Fruit fly (Drosophila melanogaster): ENCODE data around the gene swm.

Gene swm

dm6 chr2L:19519611-19520010 is 26.6 kb downstream of the swm start (continued):
- TF ChIP-seq chinmo (GFP tag; IDR thresholded peaks at IDR 0.05; ENCODE audit: partially characterized antibody) (peak; percentile 44; the same call in 1 of the 4 replicates), onecut (GFP tag; IDR thresholded peaks at IDR 0.05) (peak; percentile 19; the same call in 1 of the 2 replicates), CG33557 (GFP tag; optimal IDR thresholded peaks at IDR 0.05) (no peak), abd-A (tag; optimal IDR thresholded peaks at IDR 0.05) (peak; percentile 46), bigmax (GFP tag; optimal IDR thresholded peaks at IDR 0.05) (no peak), gce (GFP tag; IDR thresholded peaks at IDR 0.05) (no peak), Nf-YC (tag; optimal IDR thresholded peaks at IDR 0.05) (peak; percentile 13), Hmx (GFP tag; optimal IDR thresholded peaks at IDR 0.05) (no peak), CG4404 (GFP tag; IDR thresholded peaks at IDR 0.05) (0 out of 2 replicates have a peak, but pooled peaks have one; percentile 15), CG32767 (GFP tag; IDR thresholded peaks at IDR 0.05) (peak; percentile 35; the same call in 1 of the 2 replicates), CG2202 (tag; optimal IDR thresholded peaks at IDR 0.05) (no peak)

- no peak for TF ChIP-seq CG8388 (GFP tag; optimal IDR thresholded peaks at IDR 0.05)
- TF ChIP-seq Ets65A (GFP tag) = peak; percentile 37
- peak; percentile 63 for TF ChIP-seq lbe (GFP tag; optimal IDR thresholded peaks at IDR 0.05)
- TF ChIP-seq CG30403 (GFP tag; optimal IDR thresholded peaks at IDR 0.05) = peak; percentile 4
- TF ChIP-seq exex (tag; optimal IDR thresholded peaks at IDR 0.05) = peak; percentile 39
- TF ChIP-seq jigr1 (GFP tag; IDR thresholded peaks at IDR 0.05) = no peak
- TF ChIP-seq Myb (GFP tag; optimal IDR thresholded peaks at IDR 0.05) = peak; percentile 65
- peak; percentile 51 for TF ChIP-seq zen (tag; optimal IDR thresholded peaks at IDR 0.05)
- peak; percentile 10 for TF ChIP-seq Deaf1 (tag; optimal IDR thresholded peaks at IDR 0.05)
- TF ChIP-seq MBD-R2 (GFP tag; IDR thresholded peaks at IDR 0.05) = peak; percentile 82
- peak; percentile 15 for TF ChIP-seq CG17186 (GFP tag; optimal IDR thresholded peaks at IDR 0.05)
- peak; percentile 70 for TF ChIP-seq CG9797 (GFP tag; optimal IDR thresholded peaks at IDR 0.05)
- TF ChIP-seq crp (GFP tag; optimal IDR thresholded peaks at IDR 0.05) = peak; percentile 82 to 94
- TF ChIP-seq ash1 (GFP tag; optimal IDR thresholded peaks at IDR 0.05) = no peak
- peak; percentile 35 for TF ChIP-seq YL-1 (GFP tag; optimal IDR thresholded peaks at IDR 0.05)
- peak; percentile 93 for TF ChIP-seq stwl (tag; optimal IDR thresholded peaks at IDR 0.05)
- TF ChIP-seq Dp (GFP tag; optimal IDR thresholded peaks at IDR 0.05) = peak; percentile 55
- TF ChIP-seq chinmo (GFP tag; IDR thresholded peaks at IDR 0.05; ENCODE audit: partially characterized antibody) = 0 out of 4 replicates have a peak, but pooled peaks have one; percentile 43
- TF ChIP-seq CG12391 (tag; optimal IDR thresholded peaks at IDR 0.05) = peak; percentile 44
- TF ChIP-seq chn (GFP tag; optimal IDR thresholded peaks at IDR 0.05) = no peak
- TF ChIP-seq Lhr (GFP tag; optimal IDR thresholded peaks at IDR 0.05) = peak; percentile 70
- TF ChIP-seq amos (GFP tag; IDR thresholded peaks at IDR 0.05; ENCODE audit: partially characterized antibody) = peak; percentile 70
- TF ChIP-seq Ets97D (GFP tag; optimal IDR thresholded peaks at IDR 0.05) = peak; percentile 54
- TF ChIP-seq tio (GFP tag; optimal IDR thresholded peaks at IDR 0.05) = no peak
- peak; percentile 41 for TF ChIP-seq CG3995 (GFP tag; optimal IDR thresholded peaks at IDR 0.05)
- peak; percentile 64 for TF ChIP-seq CG6791 (GFP tag; IDR thresholded peaks at IDR 0.05; ENCODE audit: partially characterized antibody)
- peak; percentile 81 for TF ChIP-seq Scr (GFP tag; IDR thresholded peaks at IDR 0.05; ENCODE audit: partially characterized antibody)
- TF ChIP-seq sob (GFP tag; IDR thresholded peaks at IDR 0.05) = 0 out of 2 replicates have a peak, but pooled peaks have one; percentile 29
- peak; percentile 61 for TF ChIP-seq hbn (GFP tag; IDR thresholded peaks at IDR 0.05; ENCODE audit: partially characterized antibody)
- peak; percentile 74 for TF ChIP-seq CG2116 (GFP tag; optimal IDR thresholded peaks at IDR 0.05)
- TF ChIP-seq gfzf (GFP tag; optimal IDR thresholded peaks at IDR 0.05) = peak; percentile 76
- peak; percentile 8 for TF ChIP-seq CG7839 (tag; optimal IDR thresholded peaks at IDR 0.05)
- TF ChIP-seq Sin3A (optimal IDR thresholded peaks at IDR 0.05) = peak; percentile 40
- TF ChIP-seq CG5953 (GFP tag; IDR thresholded peaks at IDR 0.05) = no peak
- TF ChIP-seq BEAF-32 (GFP tag; optimal IDR thresholded peaks at IDR 0.05) = peak; percentile 82
- TF ChIP-seq cg (GFP tag; optimal IDR thresholded peaks at IDR 0.05) = peak; percentile 0
- no peak for TF ChIP-seq Fer1 (GFP tag; optimal IDR thresholded peaks at IDR 0.05)
- TF ChIP-seq CG7372 (GFP tag; IDR thresholded peaks at IDR 0.05) = no peak
- TF ChIP-seq Doc3 (GFP tag; IDR thresholded peaks at IDR 0.05; ENCODE audit: partially characterized antibody) = peak; percentile 77
Observed at dm6 chr2L:19526316-19526715, 33.3 kb downstream of the swm start, which contains the start of the genes Dpm1 and CG10137. TSS of gene Dpm1 (minus strand) at chr2L:19526368. TSS of gene CG10137 (plus strand) at chr2L:19526686.

All from whole organism, embryonic.